Fruit fly (Drosophila melanogaster) whole organism, embryonic: ENCODE measurements around the gene Hasp.

Experiments
- Ada2b ChIP-seq: fragments of 200-800 bp; sonication (Bioruptor generic); IDR thresholded peaks from 2 replicates; pipeline ENCODE4 v1.3.6; 2022; ENCODE audit warnings: missing biosample characterization, missing genetic modification characterization
- Antp ChIP-seq: fragments of 200-800 bp; sonication (Bioruptor generic); optimal IDR thresholded peaks from 3 replicates; lab custom pipeline; 2016; ENCODE audit warnings: missing biosample characterization, missing genetic modification characterization
- C15 ChIP-seq: fragments of 200-800 bp; sonication (Bioruptor generic); IDR thresholded peaks from 3 replicates; pipeline ENCODE4 v1.3.6; 2022; ENCODE audit warnings: missing biosample characterization, missing genetic modification characterization
- CG11456 ChIP-seq: fragments of 200-800 bp; sonication (Bioruptor generic); IDR thresholded peaks from 3 replicates; pipeline ENCODE4 v1.3.6; 2022; ENCODE audit warnings: missing biosample characterization, missing genetic modification characterization
- CG12104 ChIP-seq: fragments of 200-800 bp; sonication (Bioruptor generic); optimal IDR thresholded peaks from 3 replicates; lab custom pipeline; 2016; ENCODE audit warnings: missing biosample characterization, missing genetic modification characterization
- CG13123 ChIP-seq: fragments of 200-800 bp; sonication (Bioruptor generic); optimal IDR thresholded peaks from 2 replicates; lab custom pipeline; 2016; ENCODE audit warnings: missing biosample characterization, missing genetic modification characterization
- CG13287 ChIP-seq: fragments of 200-800 bp; sonication (Bioruptor generic); IDR thresholded peaks from 2 replicates; pipeline ENCODE4 v1.3.6; 2022; ENCODE audit warnings: missing biosample characterization, missing genetic modification characterization; ENCODE audit not compliant: partially characterized antibody
- CG1529 ChIP-seq: fragments of 200-800 bp; sonication (Bioruptor generic); optimal IDR thresholded peaks from 3 replicates; lab custom pipeline; 2018; ENCODE audit warnings: missing biosample characterization, missing genetic modification characterization
- CG15601 ChIP-seq: fragments of 200-800 bp; sonication (Bioruptor generic); optimal IDR thresholded peaks from 3 replicates; lab custom pipeline; 2019; ENCODE audit warnings: missing biosample characterization, mild to moderate bottlenecking, missing genetic modification characterization, moderate library complexity
- CG18599 ChIP-seq: fragments of 200-800 bp; sonication (Bioruptor generic); optimal IDR thresholded peaks from 3 replicates; lab custom pipeline; 2017; ENCODE audit warnings: missing biosample characterization, missing genetic modification characterization, mild to moderate bottlenecking, moderate library complexity, missing genetic modification reagents
- CG2116 ChIP-seq: fragments of 200-800 bp; sonication (Bioruptor generic); optimal IDR thresholded peaks from 3 replicates; lab custom pipeline; 2018; ENCODE audit warnings: missing biosample characterization, mild to moderate bottlenecking, missing genetic modification characterization
- CG33557 ChIP-seq: fragments of 200-800 bp; sonication (Bioruptor generic); optimal IDR thresholded peaks from 2 replicates; lab custom pipeline; 2019; ENCODE audit warnings: missing biosample characterization, mild to moderate bottlenecking, missing genetic modification characterization, moderate library complexity
- CG3407 ChIP-seq: fragments of 200-800 bp; sonication (Bioruptor generic); optimal IDR thresholded peaks from 2 replicates; lab custom pipeline; 2018; ENCODE audit warnings: missing biosample characterization, mild to moderate bottlenecking, missing genetic modification characterization
- CG3847 ChIP-seq: fragments of 200-800 bp; sonication (Bioruptor generic); IDR thresholded peaks from 2 replicates; pipeline ENCODE4 v1.3.6; 2022; ENCODE audit warnings: missing biosample characterization, missing genetic modification characterization
- CG4404 ChIP-seq: fragments of 200-800 bp; sonication (Bioruptor generic); IDR thresholded peaks from 2 replicates; pipeline ENCODE4 v1.3.6; 2022; ENCODE audit warnings: missing biosample characterization, missing genetic modification characterization
- CG6683 ChIP-seq: fragments of 200-800 bp; sonication (Bioruptor generic); optimal IDR thresholded peaks from 2 replicates; lab custom pipeline; 2017; ENCODE audit warnings: missing biosample characterization, mild to moderate bottlenecking, missing genetic modification characterization, missing genetic modification reagents
- CG7963 ChIP-seq: fragments of 200-800 bp; sonication (Bioruptor generic); IDR thresholded peaks from 3 replicates; pipeline ENCODE4 v1.3.6; 2022; ENCODE audit warnings: missing biosample characterization, missing genetic modification characterization; ENCODE audit not compliant: partially characterized antibody
- CG8944 ChIP-seq: fragments of 200-800 bp; sonication (Bioruptor generic); optimal IDR thresholded peaks from 3 replicates; lab custom pipeline; 2016; ENCODE audit warnings: missing biosample characterization, missing genetic modification characterization
- CG9437 ChIP-seq: fragments of 200-800 bp; sonication (Bioruptor generic); optimal IDR thresholded peaks from 2 replicates; lab custom pipeline; 2018; ENCODE audit warnings: missing biosample characterization, mild to moderate bottlenecking, missing genetic modification characterization
- CG9609 ChIP-seq: fragments of 200-800 bp; sonication (Bioruptor generic); optimal IDR thresholded peaks from 3 replicates; lab custom pipeline; 2016; ENCODE audit warnings: missing biosample characterization, missing genetic modification characterization
- CG9727 ChIP-seq: fragments of 200-800 bp; sonication (Bioruptor generic); optimal IDR thresholded peaks from 3 replicates; lab custom pipeline; 2017; ENCODE audit warnings: missing biosample characterization, mild to moderate bottlenecking, missing genetic modification characterization
- CTCF ChIP-seq: fragments of 200-800 bp; sonication (Bioruptor generic); optimal IDR thresholded peaks from 2 replicates; lab custom pipeline; 2017; ENCODE audit warnings: missing biosample characterization, mild to moderate bottlenecking, missing genetic modification characterization, moderate library complexity
- Dp ChIP-seq: fragments of 200-800 bp; sonication (Bioruptor generic); optimal IDR thresholded peaks from 2 replicates; lab custom pipeline; 2018; ENCODE audit warnings: missing biosample characterization, mild to moderate bottlenecking, missing genetic modification characterization, moderate library complexity
- Eip74EF ChIP-seq, 2 experiments: fragments of 200-800 bp in 1 of 2; fragments of >200 bp in 1 of 2; sonication (Bioruptor generic) in 1 of 2; optimal IDR thresholded peaks; 2 replicates each; lab custom pipeline; 2017 to 2019; ENCODE audit warnings: missing biosample characterization in 2 of 2, missing genetic modification characterization in 2 of 2, mild to moderate bottlenecking in 1 of 2, moderate library complexity in 1 of 2
- HmgD ChIP-seq: fragments of 200-800 bp; sonication (Bioruptor generic); optimal IDR thresholded peaks from 3 replicates; lab custom pipeline; 2016; ENCODE audit warnings: missing biosample characterization, missing genetic modification characterization
- Hmr ChIP-seq: fragments of 200-800 bp; sonication (Bioruptor generic); optimal IDR thresholded peaks from 3 replicates; lab custom pipeline; 2017; ENCODE audit warnings: mild to moderate bottlenecking, missing biosample characterization, missing genetic modification reagents, missing genetic modification characterization
- Hr78 ChIP-seq, 2 experiments: fragments of 200-800 bp in 1 of 2; fragments of >200 bp in 1 of 2; sonication (Bioruptor generic) in 1 of 2; optimal IDR thresholded peaks; 2 replicates each; lab custom pipeline; 2017 to 2019; ENCODE audit warnings: missing biosample characterization in 2 of 2, missing genetic modification characterization in 2 of 2, mild to moderate bottlenecking in 1 of 2, moderate library complexity in 1 of 2
- Hsf ChIP-seq: fragments of 200-800 bp; sonication (Bioruptor generic); optimal IDR thresholded peaks from 3 replicates; lab custom pipeline; 2016; ENCODE audit warnings: missing biosample characterization, missing genetic modification characterization
- Lpt ChIP-seq: fragments of >200 bp; optimal IDR thresholded peaks from 2 replicates; lab custom pipeline; 2018; ENCODE audit warnings: missing biosample characterization, missing genetic modification characterization
- Opbp ChIP-seq: fragments of 200-800 bp; sonication (Bioruptor generic); IDR thresholded peaks from 3 replicates; pipeline ENCODE4 v1.3.6; 2022; ENCODE audit warnings: missing biosample characterization, missing genetic modification characterization; ENCODE audit not compliant: partially characterized antibody
- TFAM ChIP-seq: fragments of 200-800 bp; sonication (Bioruptor generic); optimal IDR thresholded peaks from 2 replicates; lab custom pipeline; 2017; ENCODE audit warnings: missing biosample characterization, missing genetic modification characterization, inconsistent platforms
- al ChIP-seq: fragments of 200-800 bp; sonication (Bioruptor generic); IDR thresholded peaks from 2 replicates; pipeline ENCODE4 v1.3.6; 2022; ENCODE audit warnings: missing biosample characterization, missing genetic modification characterization
- ato ChIP-seq: fragments of 200-800 bp; sonication (Bioruptor generic); IDR thresholded peaks from 2 replicates; pipeline ENCODE4 v1.3.6; 2022; ENCODE audit warnings: missing biosample characterization, missing genetic modification characterization; ENCODE audit not compliant: partially characterized antibody
- cas ChIP-seq: fragments of 200-800 bp; sonication (Bioruptor generic); IDR thresholded peaks from 2 replicates; pipeline ENCODE4 v1.3.6; 2022; ENCODE audit warnings: missing biosample characterization, missing genetic modification characterization
- crp ChIP-seq, 2 experiments: fragments of 200-800 bp; sonication (Bioruptor generic); optimal IDR thresholded peaks; 2 replicates in 1 of 2; 3 replicates in 1 of 2; lab custom pipeline; 2017; ENCODE audit warnings: missing biosample characterization in 2 of 2, missing genetic modification characterization in 2 of 2, mild to moderate bottlenecking in 1 of 2, moderate library complexity in 1 of 2
- disco-r ChIP-seq: fragments of 200-800 bp; sonication (Bioruptor generic); optimal IDR thresholded peaks from 2 replicates; lab custom pipeline; 2016; ENCODE audit warnings: missing biosample characterization, missing genetic modification characterization
- ems ChIP-seq: fragments of 200-800 bp; sonication (Bioruptor generic); optimal IDR thresholded peaks from 3 replicates; lab custom pipeline; 2016; ENCODE audit warnings: missing biosample characterization, missing genetic modification characterization
- gcm ChIP-seq: fragments of 200-800 bp; sonication (Bioruptor generic); optimal IDR thresholded peaks from 2 replicates; lab custom pipeline; 2019; ENCODE audit warnings: missing biosample characterization, mild to moderate bottlenecking, missing genetic modification characterization, moderate library complexity
- grau ChIP-seq: fragments of 200-800 bp; optimal IDR thresholded peaks from 3 replicates; lab custom pipeline; 2019; ENCODE audit warnings: missing biosample characterization, mild to moderate bottlenecking, missing genetic modification characterization, moderate library complexity
- gsb-n ChIP-seq: fragments of 200-800 bp; sonication (Bioruptor generic); optimal IDR thresholded peaks from 3 replicates; lab custom pipeline; 2018; ENCODE audit warnings: missing biosample characterization, mild to moderate bottlenecking, missing genetic modification characterization
- inv ChIP-seq: fragments of 200-800 bp; sonication (Bioruptor generic); IDR thresholded peaks from 2 replicates; pipeline ENCODE4 v1.3.6; 2022; ENCODE audit warnings: missing biosample characterization, missing genetic modification characterization; ENCODE audit not compliant: partially characterized antibody
- kah ChIP-seq: fragments of 200-800 bp; sonication (Bioruptor generic); optimal IDR thresholded peaks from 2 replicates; lab custom pipeline; 2018; ENCODE audit warnings: missing biosample characterization, mild to moderate bottlenecking, missing genetic modification characterization
- klu ChIP-seq: fragments of 200-800 bp; sonication (Bioruptor generic); IDR thresholded peaks from 2 replicates; pipeline ENCODE4 v1.3.6; 2022; ENCODE audit warnings: missing biosample characterization, missing genetic modification characterization
- nerfin-2 ChIP-seq: fragments of 200-800 bp; sonication (Bioruptor generic); IDR thresholded peaks from 2 replicates; pipeline ENCODE4 v1.3.6; 2022; ENCODE audit warnings: missing biosample characterization, missing genetic modification characterization; ENCODE audit not compliant: partially characterized antibody
- onecut ChIP-seq: fragments of 200-800 bp; sonication (Bioruptor generic); IDR thresholded peaks from 2 replicates; pipeline ENCODE4 v1.3.6; 2022; ENCODE audit warnings: missing biosample characterization, missing genetic modification characterization
- sens ChIP-seq: fragments of 200-800 bp; sonication (Bioruptor generic); peaks from one replicate; lab custom pipeline; 2016; ENCODE audit warnings: missing biosample characterization, missing genetic modification characterization
- sima ChIP-seq: fragments of 200-800 bp; sonication (Bioruptor generic); optimal IDR thresholded peaks from 2 replicates; lab custom pipeline; 2016; ENCODE audit warnings: missing biosample characterization, missing genetic modification characterization
- vfl ChIP-seq: fragments of 200-800 bp; sonication (Bioruptor generic); optimal IDR thresholded peaks from 2 replicates; lab custom pipeline; 2016; ENCODE audit warnings: missing biosample characterization, missing genetic modification characterization
- wek ChIP-seq: fragments of 200-800 bp; sonication (Bioruptor generic); optimal IDR thresholded peaks from 3 replicates; lab custom pipeline; 2018; ENCODE audit warnings: missing biosample characterization, mild to moderate bottlenecking, missing genetic modification characterization, moderate library complexity

Hasp gene

dm6 chr2L:19517154-19517814, at the start of gene Hasp (continued):
- TF ChIP-seq CG9609 (GFP tag; lab: Kevin White, UChicago) = no peak
- peak; percentile 12 for TF ChIP-seq CG9437 (GFP tag; lab: Kevin White, UChicago)
- TF ChIP-seq klu (GFP tag; lab: Robert Waterston, UW) = no peak
- TF ChIP-seq CG6683 (GFP tag; lab: Kevin White, UChicago) = peak; percentile 10
- no peak for TF ChIP-seq gsb-n (tag; lab: Kevin White, UChicago)
- TF ChIP-seq crp (GFP tag; optimal IDR thresholded peaks at IDR 0.05; lab: Kevin White, UChicago) = no peak
- TF ChIP-seq TFAM (GFP tag; lab: Kevin White, UChicago) = no peak
- TF ChIP-seq Eip74EF (GFP tag; optimal IDR thresholded peaks at IDR 0.05; lab: Kevin White, UChicago) = peak in 1 of 2 experiments; percentile 67
- TF ChIP-seq CG18599 (GFP tag; lab: Kevin White, UChicago) = peak; percentile 53
- TF ChIP-seq vfl = peak; percentile 0
- TF ChIP-seq Hsf = peak; percentile 18
- TF ChIP-seq Hr78 (GFP tag; optimal IDR thresholded peaks at IDR 0.05; lab: Kevin White, UChicago) = no peak
- TF ChIP-seq grau (tag; lab: Kevin White, UChicago) = peak; percentile 66
- no peak for TF ChIP-seq HmgD (GFP tag; lab: Kevin White, UChicago)
- no peak for TF ChIP-seq al (GFP tag; lab: Robert Waterston, UW)
- no peak for TF ChIP-seq Antp (GFP tag; lab: Kevin White, UChicago)
- no peak for TF ChIP-seq CG1529
- TF ChIP-seq CG4404 (GFP tag; lab: Robert Waterston, UW) = no peak
- TF ChIP-seq sens (GFP tag; lab: Kevin White, UChicago) = peak; percentile 88
- TF ChIP-seq nerfin-2 (GFP tag; lab: Robert Waterston, UW) = peak; percentile 90
- peak; percentile 61 for TF ChIP-seq CG9727 (GFP tag; lab: Kevin White, UChicago)
- peak; percentile 77 for TF ChIP-seq CG13287 (GFP tag; lab: Robert Waterston, UW)
- no peak for TF ChIP-seq CTCF (GFP tag; lab: Kevin White, UChicago)
- TF ChIP-seq inv (GFP tag; lab: Robert Waterston, UW) = peak; percentile 28; the same call in 1 of the 2 replicates
- no peak for TF ChIP-seq CG8944 (GFP tag; lab: Kevin White, UChicago)
- TF ChIP-seq CG33557 (GFP tag; lab: Kevin White, UChicago) = no peak
- no peak for TF ChIP-seq CG3407
- peak; percentile 47; the same call in 1 of the 2 replicates for TF ChIP-seq cas (GFP tag; lab: Robert Waterston, UW)
- TF ChIP-seq gcm = peak; percentile 59
- TF ChIP-seq CG11456 (GFP tag; lab: Robert Waterston, UW) = peak; percentile 60; the same call in 2 of the 3 replicates
- peak; percentile 36 for TF ChIP-seq CG12104 (GFP tag; lab: Kevin White, UChicago)
- TF ChIP-seq CG3847 (GFP tag; lab: Robert Waterston, UW) = no peak; the same call in 1 of the 2 replicates
- no peak for TF ChIP-seq disco-r (GFP tag; lab: Kevin White, UChicago)
- TF ChIP-seq ems (GFP tag; lab: Kevin White, UChicago) = peak; percentile 49
- no peak for TF ChIP-seq Lpt (GFP tag; lab: Kevin White, UChicago)
- TF ChIP-seq CG7963 (GFP tag; lab: Robert Waterston, UW) = peak; percentile 77
- peak; percentile 43 for TF ChIP-seq Hmr (GFP tag; lab: Kevin White, UChicago)
- TF ChIP-seq CG13123 (GFP tag; lab: Kevin White, UChicago) = no peak
- peak; percentile 17 for TF ChIP-seq CG15601 (tag; lab: Kevin White, UChicago)
- TF ChIP-seq kah (GFP tag; lab: Kevin White, UChicago) = peak; percentile 28
- peak; percentile 16; the same call in 1 of the 3 replicates for TF ChIP-seq C15 (GFP tag; lab: Robert Waterston, UW)
- peak; percentile 72 for TF ChIP-seq CG2116 (GFP tag; lab: Kevin White, UChicago)
- peak; percentile 84; the same call in 2 of the 3 replicates for TF ChIP-seq Opbp (GFP tag; lab: Robert Waterston, UW)
- peak; percentile 7 for TF ChIP-seq Dp (GFP tag; lab: Kevin White, UChicago)
- TF ChIP-seq ato (GFP tag; lab: Robert Waterston, UW) = peak; percentile 88
- 0 out of 2 replicates have a peak, but pooled peaks have one; percentile 23 for TF ChIP-seq Ada2b (GFP tag; lab: Robert Waterston, UW)
- TF ChIP-seq wek = no peak
- no peak for TF ChIP-seq sima (GFP tag; lab: Kevin White, UChicago)
- peak; percentile 33 for TF ChIP-seq onecut (GFP tag; lab: Robert Waterston, UW)
